Worm (Caenorhabditis elegans) whole organism, young adult: ENCODE results near the gene idpp-5.

Source experiments
- C06A6.2 ChIP-seq: fragments of 200-800 bp; sonication (Bioruptor generic); conservative IDR thresholded peaks from 2 replicates; pipeline ENCODE4 v1.3.6; 2022; ENCODE audit warnings: missing genetic modification characterization, missing compliant biosample characterization
- F52B5.7 ChIP-seq: sonication (generic microtip); optimal IDR thresholded peaks from 2 replicates; lab custom pipeline; 2016; ENCODE audit warnings: mild to moderate bottlenecking, missing genetic modification characterization, missing compliant biosample characterization
- ceh-79 ChIP-seq: sonication (generic microtip); optimal IDR thresholded peaks from 2 replicates; lab custom pipeline; 2017; ENCODE audit warnings: mild to moderate bottlenecking, missing genetic modification characterization, missing compliant biosample characterization
- egl-44 ChIP-seq: fragments of 200-800 bp; sonication (Bioruptor generic); IDR thresholded peaks from 2 replicates; pipeline ENCODE4 v1.3.6; 2022; ENCODE audit warnings: missing genetic modification reagents, missing genetic modification characterization, missing compliant biosample characterization
- ekl-4 ChIP-seq: fragments of 200-800 bp; sonication (Bioruptor generic); IDR thresholded peaks from 2 replicates; pipeline ENCODE4 v1.3.6; 2022; ENCODE audit warnings: missing genetic modification reagents, missing genetic modification characterization, missing compliant biosample characterization
- lin-35 ChIP-seq, 3 experiments: fragments of 150-350 bp in 2 of 3; sonication (generic microtip) in 1 of 3; optimal IDR thresholded peaks; 2 replicates each; lab custom pipeline; 2014 to 2018; ENCODE audit warnings: missing biosample characterization in 3 of 3, missing genetic modification characterization in 3 of 3, missing genetic modification reagents in 3 of 3
- nhr-90 ChIP-seq: sonication (generic microtip); optimal IDR thresholded peaks from 2 replicates; lab custom pipeline; 2016; ENCODE audit warnings: missing genotype, mild to moderate bottlenecking, missing genetic modification characterization, missing compliant biosample characterization
- repo-1 ChIP-seq: sonication (generic microtip); optimal IDR thresholded peaks from 2 replicates; lab custom pipeline; 2017; ENCODE audit warnings: mild to moderate bottlenecking, missing genetic modification characterization, missing compliant biosample characterization
- somi-1 ChIP-seq: fragments of 200-800 bp; sonication (Bioruptor generic); optimal IDR thresholded peaks from 2 replicates; lab custom pipeline; 2018; ENCODE audit warnings: mild to moderate bottlenecking, missing genetic modification characterization, missing compliant biosample characterization
- tbp1 ChIP-seq: fragments of 200-800 bp; sonication (Bioruptor generic); optimal IDR thresholded peaks from 2 replicates; lab custom pipeline; 2018; ENCODE audit warnings: mild to moderate bottlenecking, missing genetic modification characterization, missing compliant biosample characterization

DNA sequence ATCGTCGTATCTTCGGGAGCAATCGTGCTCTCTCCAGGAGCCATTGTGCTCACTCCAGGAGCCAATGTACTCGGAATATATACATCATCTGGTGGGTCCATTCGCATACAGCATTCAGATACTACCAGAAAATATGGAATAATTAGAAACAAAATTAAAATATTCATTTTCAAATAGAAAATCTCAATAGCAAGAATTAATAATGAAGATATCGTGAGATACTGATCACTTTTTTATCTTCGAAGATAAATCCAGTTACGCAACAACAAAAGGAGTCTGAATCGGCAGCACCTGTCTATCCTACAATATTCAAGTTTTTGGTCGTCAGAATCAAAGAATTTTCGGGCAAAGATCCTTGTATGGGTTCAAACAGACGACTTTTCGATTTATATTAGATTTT is 23.9 kb downstream of the idpp-5 start, which contains the start of gene F47B7.5:
- TF ChIP-seq C06A6.2 (GFP tag; lab: Robert Waterston, UW) (no peak), somi-1 (GFP tag; lab: Kevin White, UChicago) (no peak), ceh-79 (tag; lab: Kevin White, UChicago) (no peak), egl-44 (GFP tag; lab: Robert Waterston, UW) (no peak), lin-35 (GFP tag; optimal IDR thresholded peaks at IDR 0.05; lab: Kevin White, UChicago) (no peak), nhr-90 (no peak), ekl-4 (GFP tag; lab: Robert Waterston, UW) (no peak), repo-1 (tag; lab: Kevin White, UChicago) (no peak), tbp1 (no peak), F52B5.7 (tag; lab: Kevin White, UChicago) (no peak)
